Worm (Caenorhabditis elegans) whole organism, L2 larva: Measurements from ENCODE around the gene C01G6.3.

Experiments used
- F13H6.1 ChIP-seq: sonication (generic microtip); optimal IDR thresholded peaks from 2 replicates; lab custom pipeline; 2016; ENCODE audit warnings: missing genetic modification characterization, missing compliant biosample characterization
- ZK546.5 ChIP-seq: sonication (generic microtip); optimal IDR thresholded peaks from 2 replicates; lab custom pipeline; 2017; ENCODE audit warnings: missing biosample characterization, missing genetic modification characterization
- alr-1 ChIP-seq: fragments of 150-350 bp; optimal IDR thresholded peaks from 2 replicates; lab custom pipeline; 2014; ENCODE audit warnings: missing biosample characterization, missing genetic modification characterization
- aly-2 ChIP-seq: fragments of 150-350 bp; optimal IDR thresholded peaks from 2 replicates; lab custom pipeline; 2014; ENCODE audit warnings: missing biosample characterization, missing genetic modification characterization
- ama-1 ChIP-seq: fragments of 150-350 bp; optimal IDR thresholded peaks from 2 replicates; lab custom pipeline; 2018; ENCODE audit warnings: inconsistent platforms
- ceh-16 ChIP-seq: fragments of 150-350 bp; optimal IDR thresholded peaks from 2 replicates; lab custom pipeline; 2014; ENCODE audit warnings: missing biosample characterization, missing genetic modification characterization
- ceh-82 ChIP-seq: fragments of 150-350 bp; optimal IDR thresholded peaks from 2 replicates; lab custom pipeline; 2014; ENCODE audit warnings: missing biosample characterization, missing genetic modification characterization
- dmd-4 ChIP-seq: sonication (generic microtip); optimal IDR thresholded peaks from 2 replicates; lab custom pipeline; 2017; ENCODE audit warnings: missing biosample characterization, missing genetic modification characterization
- egl-27 ChIP-seq: sonication (generic microtip); optimal IDR thresholded peaks from 3 replicates; lab custom pipeline; 2017; ENCODE audit warnings: missing biosample characterization, missing genetic modification reagents, missing genetic modification characterization
- elt-1 ChIP-seq: fragments of 150-350 bp; optimal IDR thresholded peaks from 2 replicates; lab custom pipeline; 2014; ENCODE audit warnings: missing biosample characterization, missing genetic modification characterization
- fos-1 ChIP-seq: fragments of 150-350 bp; optimal IDR thresholded peaks from 2 replicates; lab custom pipeline; 2014; ENCODE audit warnings: missing biosample characterization, missing genetic modification characterization
- gmeb-1 ChIP-seq: fragments of 150-350 bp; optimal IDR thresholded peaks from 2 replicates; lab custom pipeline; 2014; ENCODE audit warnings: missing biosample characterization, missing genetic modification characterization
- lin-11 ChIP-seq: fragments of 150-350 bp; sonication (generic microtip); optimal IDR thresholded peaks from 2 replicates; lab custom pipeline; 2014; ENCODE audit warnings: missing biosample characterization, missing genetic modification characterization, inconsistent platforms, mixed read lengths
- lsy-2 ChIP-seq, 2 experiments: fragments of 150-350 bp in 1 of 2; sonication (generic microtip) in 1 of 2; optimal IDR thresholded peaks; 2 replicates each; lab custom pipeline; 2014 to 2017; ENCODE audit warnings: missing biosample characterization in 2 of 2, missing genetic modification characterization in 2 of 2
- mab-5 ChIP-seq: fragments of 150-350 bp; optimal IDR thresholded peaks from 2 replicates; lab custom pipeline; 2014; ENCODE audit warnings: missing biosample characterization, missing genetic modification characterization
- mbf-1 ChIP-seq: sonication (generic microtip); optimal IDR thresholded peaks from 2 replicates; lab custom pipeline; 2017; ENCODE audit warnings: missing biosample characterization, missing genetic modification characterization
- mdl-1 ChIP-seq, 2 experiments: fragments of 150-350 bp in 1 of 2; sonication (generic microtip) in 1 of 2; optimal IDR thresholded peaks; 2 replicates each; lab custom pipeline; 2017; ENCODE audit warnings: missing biosample characterization in 2 of 2, missing genetic modification characterization in 2 of 2
- nhr-10 ChIP-seq: sonication (generic microtip); optimal IDR thresholded peaks from 2 replicates; lab custom pipeline; 2017; ENCODE audit warnings: missing biosample characterization, missing genetic modification characterization
- nhr-12 ChIP-seq: fragments of 150-350 bp; optimal IDR thresholded peaks from 2 replicates; lab custom pipeline; 2014; ENCODE audit warnings: missing biosample characterization, missing genetic modification characterization
- nhr-21 ChIP-seq: fragments of 150-350 bp; optimal IDR thresholded peaks from 2 replicates; lab custom pipeline; 2014; ENCODE audit warnings: missing biosample characterization, missing genetic modification characterization
- nhr-237 ChIP-seq: fragments of 150-350 bp; optimal IDR thresholded peaks from 2 replicates; lab custom pipeline; 2014; ENCODE audit warnings: missing biosample characterization, missing genetic modification characterization
- nhr-25 ChIP-seq: fragments of 150-350 bp; sonication (generic microtip); optimal IDR thresholded peaks from 3 replicates; lab custom pipeline; 2014; ENCODE audit warnings: missing biosample characterization, missing genetic modification characterization
- nhr-77 ChIP-seq: fragments of 150-350 bp; optimal IDR thresholded peaks from 2 replicates; lab custom pipeline; 2014; ENCODE audit warnings: missing biosample characterization, missing genetic modification characterization
- peb-1 ChIP-seq: fragments of 150-350 bp; optimal IDR thresholded peaks from 2 replicates; lab custom pipeline; 2014; ENCODE audit warnings: missing biosample characterization, missing genetic modification characterization
- sem-4 ChIP-seq: fragments of 150-350 bp; optimal IDR thresholded peaks from 2 replicates; lab custom pipeline; 2014; ENCODE audit warnings: missing biosample characterization, missing genetic modification reagents, missing genetic modification characterization
- sma-3 ChIP-seq: sonication (generic microtip); optimal IDR thresholded peaks from 2 replicates; lab custom pipeline; 2016; ENCODE audit warnings: missing genetic modification reagents, missing genetic modification characterization, missing compliant biosample characterization
- sma-9 ChIP-seq, 2 experiments: fragments of 150-350 bp in 1 of 2; sonication (generic microtip) in 1 of 2; optimal IDR thresholded peaks; 2 replicates each; lab custom pipeline; 2014 to 2016; ENCODE audit warnings: missing genetic modification characterization in 2 of 2, mild to moderate bottlenecking in 1 of 2, missing biosample characterization in 1 of 2, missing compliant biosample characterization in 1 of 2, missing genetic modification reagents in 1 of 2, moderate library complexity in 1 of 2
- unc-39 ChIP-seq: fragments of 150-350 bp; optimal IDR thresholded peaks from 2 replicates; lab custom pipeline; 2014; ENCODE audit warnings: missing biosample characterization, missing genetic modification characterization
- unc-62 ChIP-seq: fragments of 150-350 bp; optimal IDR thresholded peaks from 2 replicates; lab custom pipeline; 2014; ENCODE audit warnings: missing biosample characterization, missing genetic modification reagents, missing genetic modification characterization
- zag-1 ChIP-seq: fragments of 150-350 bp; optimal IDR thresholded peaks from 2 replicates; lab custom pipeline; 2014; ENCODE audit warnings: missing biosample characterization, missing genetic modification characterization
- ztf-1 ChIP-seq: fragments of 200-800 bp; sonication (Bioruptor generic); conservative IDR thresholded peaks from 2 replicates; pipeline ENCODE4 v1.3.6; 2022; ENCODE audit warnings: missing genetic modification characterization, missing compliant biosample characterization
- ztf-11 ChIP-seq: sonication (generic microtip); optimal IDR thresholded peaks from 2 replicates; lab custom pipeline; 2017; ENCODE audit warnings: missing biosample characterization, missing genetic modification characterization
- ztf-4 ChIP-seq: fragments of 150-350 bp; optimal IDR thresholded peaks from 2 replicates; lab custom pipeline; 2014; ENCODE audit warnings: missing biosample characterization, missing genetic modification characterization

Gene C01G6.3

ce11 chrII:9264689-9265278, 4.9 kb upstream of the C01G6.3 start (continued):
- TF ChIP-seq mab-5 (tag; lab: Kevin White, UChicago) (peak; percentile 83), mbf-1 (tag; lab: Kevin White, UChicago) (no peak), nhr-25 (tag; lab: Kevin White, UChicago) (no peak), mdl-1 (tag; optimal IDR thresholded peaks at IDR 0.05; lab: Kevin White, UChicago) (no peak), ztf-4 (tag; lab: Kevin White, UChicago) (no peak), ztf-1 (GFP tag; lab: Robert Waterston, UW) (no peak), ceh-16 (tag; lab: Kevin White, UChicago) (no peak), nhr-10 (tag; lab: Kevin White, UChicago) (no peak), F13H6.1 (tag; lab: Kevin White, UChicago) (peak; percentile 50), peb-1 (no peak), zag-1 (tag; lab: Kevin White, UChicago) (peak; percentile 72), egl-27 (peak; percentile 5), alr-1 (tag; lab: Kevin White, UChicago) (no peak), dmd-4 (tag; lab: Kevin White, UChicago) (no peak), unc-39 (tag; lab: Kevin White, UChicago) (no peak)
- TF ChIP-seq, all 48 proteins: peak for 11

- no peak for TF ChIP-seq ztf-1 (GFP tag; lab: Robert Waterston, UW)
- TF ChIP-seq, all 48 proteins: peak for 0
Measured at ce11 chrII:9265705-9266104, 4.0 kb upstream of the C01G6.3 start.

DNA sequence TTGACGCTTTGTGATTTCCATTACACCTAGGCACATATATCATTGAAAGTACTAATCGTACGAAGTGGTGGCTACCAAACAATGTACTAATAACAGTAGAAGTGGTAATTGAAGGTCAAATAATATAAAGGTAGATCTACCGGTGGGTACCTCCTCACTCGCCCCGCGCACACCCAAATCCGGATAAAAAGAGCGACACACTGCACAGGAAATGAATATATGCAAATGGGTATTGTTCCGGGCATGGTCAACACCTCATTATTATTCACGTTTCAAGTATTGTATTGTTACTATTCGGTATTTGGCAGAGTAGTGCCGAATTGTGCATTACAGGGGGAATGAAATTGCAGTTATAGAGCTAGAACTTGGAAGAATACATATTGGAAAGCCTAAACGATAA, 3.4 kb upstream of the C01G6.3 start:
- no peak for TF ChIP-seq ZK546.5 (tag; lab: Kevin White, UChicago)
- no peak for TF ChIP-seq unc-39 (tag; lab: Kevin White, UChicago)
- no peak for TF ChIP-seq nhr-10 (tag; lab: Kevin White, UChicago)
- TF ChIP-seq aly-2 (tag; lab: Kevin White, UChicago) = no peak
- TF ChIP-seq dmd-4 (tag; lab: Kevin White, UChicago) = no peak
- TF ChIP-seq mab-5 (tag; lab: Kevin White, UChicago) = no peak

DNA sequence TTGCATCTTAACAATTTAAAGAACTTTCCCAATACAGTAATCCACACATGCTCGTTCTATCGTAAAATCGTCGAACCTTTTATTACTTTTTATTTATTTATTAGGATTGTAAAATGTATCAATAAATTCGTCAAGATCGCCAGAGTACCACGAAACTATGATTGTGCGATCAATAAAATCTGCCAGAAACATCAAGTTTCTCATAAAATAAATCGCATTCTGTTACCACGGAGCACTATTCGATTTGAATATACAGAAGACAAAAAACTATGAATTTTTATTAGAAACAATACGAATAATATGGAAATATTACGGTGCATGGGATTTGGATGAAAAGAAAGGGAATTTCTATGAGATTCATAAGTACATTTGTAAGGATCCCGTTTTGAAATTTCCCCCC, 2.9 kb upstream of the C01G6.3 start, which contains the start of gene C01G6.2:
C01G6.2 (plus strand) TSS at position 301 of the 400 bp plus-strand sequence.
- TF ChIP-seq lin-11 (tag; lab: Kevin White, UChicago) = no peak
- TF ChIP-seq sma-3 = no peak
- TF ChIP-seq unc-62 (GFP tag; lab: Kevin White, UChicago) = no peak
- TF ChIP-seq F13H6.1 (tag; lab: Kevin White, UChicago) = no peak
- no peak for TF ChIP-seq sem-4
- no peak for TF ChIP-seq ceh-16 (tag; lab: Kevin White, UChicago)
- TF ChIP-seq nhr-21 (tag; lab: Kevin White, UChicago) = no peak
- TF ChIP-seq gmeb-1 (tag; lab: Kevin White, UChicago) = no peak
- no peak for TF ChIP-seq ama-1 (lab: Kevin White, UChicago)
- no peak for TF ChIP-seq ztf-11
- TF ChIP-seq nhr-237 (tag; lab: Kevin White, UChicago) = no peak
- no peak for TF ChIP-seq ceh-82 (tag; lab: Kevin White, UChicago)
- TF ChIP-seq mab-5 (tag; lab: Kevin White, UChicago) = no peak
- TF ChIP-seq nhr-10 (tag; lab: Kevin White, UChicago) = no peak
- TF ChIP-seq lsy-2 (tag; optimal IDR thresholded peaks at IDR 0.05; lab: Kevin White, UChicago) = no peak

DNA sequence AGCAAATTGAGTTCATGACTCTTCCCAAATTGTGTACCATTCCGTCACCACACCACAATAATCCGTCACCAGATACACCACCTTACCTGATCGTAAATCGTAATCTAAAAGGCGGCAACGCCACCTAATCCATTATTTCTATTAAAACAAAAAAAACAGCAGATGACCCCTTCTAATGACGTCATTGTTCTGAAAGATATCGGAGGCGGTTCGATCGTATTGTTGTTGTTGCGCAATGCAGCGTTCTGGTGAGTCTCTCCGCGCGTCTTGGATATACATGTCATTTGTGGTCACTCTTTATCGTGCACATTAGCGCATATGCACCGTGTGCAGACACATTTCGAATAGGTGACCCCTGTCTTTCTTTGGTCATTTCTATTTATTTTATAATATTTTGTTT, 705 bp upstream of the C01G6.3 start:
- TF ChIP-seq fos-1 (tag; lab: Kevin White, UChicago) (no peak), sem-4 (no peak), nhr-12 (no peak), elt-1 (tag; lab: Kevin White, UChicago) (no peak), sma-9 (GFP tag; optimal IDR thresholded peaks at IDR 0.05; lab: Kevin White, UChicago) (no peak), sma-9 (tag; optimal IDR thresholded peaks at IDR 0.05; lab: Kevin White, UChicago) (no peak), nhr-77 (no peak)
- TF ChIP-seq, all 48 proteins: peak for 0
